Fruit fly (Drosophila melanogaster) whole organism, embryonic: ENCODE data around the gene CG46335.
A peak's percentile ranks its signal among the peaks of the same experiment; 100 is the strongest.

ENCODE experiments used
- B-H1 ChIP-seq: fragments of 200-800 bp; sonication (Bioruptor generic); IDR thresholded peaks from 3 replicates; pipeline ENCODE4 v1.3.6; 2022; ENCODE audit warnings: missing biosample characterization, missing genetic modification characterization
- CG10543 ChIP-seq: fragments of 200-800 bp; sonication (Bioruptor generic); optimal IDR thresholded peaks from 3 replicates; lab custom pipeline; 2017; ENCODE audit warnings: missing biosample characterization, mild to moderate bottlenecking, missing genetic modification characterization, moderate library complexity
- CG10959 ChIP-seq: fragments of 200-800 bp; sonication (Bioruptor generic); IDR thresholded peaks from 2 replicates; pipeline ENCODE4 v1.3.6; 2022; ENCODE audit warnings: missing biosample characterization, missing genetic modification characterization
- CG12219 ChIP-seq: fragments of 200-800 bp; sonication (Bioruptor generic); optimal IDR thresholded peaks from 3 replicates; lab custom pipeline; 2018; ENCODE audit warnings: missing biosample characterization, mild to moderate bottlenecking, missing genetic modification characterization
- CG14014 ChIP-seq: fragments of 200-800 bp; sonication (Bioruptor generic); IDR thresholded peaks from 2 replicates; pipeline ENCODE4 v1.3.6; 2022; ENCODE audit warnings: missing biosample characterization, missing genetic modification characterization
- CG14965 ChIP-seq: fragments of 200-800 bp; sonication (Bioruptor generic); optimal IDR thresholded peaks from 2 replicates; lab custom pipeline; 2016; ENCODE audit warnings: missing biosample characterization, missing genetic modification characterization, borderline replicate concordance
- CG15073 ChIP-seq: fragments of 200-800 bp; sonication (Bioruptor generic); optimal IDR thresholded peaks from 2 replicates; lab custom pipeline; 2016; ENCODE audit warnings: missing biosample characterization, missing genetic modification characterization
- CG15601 ChIP-seq: fragments of 200-800 bp; sonication (Bioruptor generic); optimal IDR thresholded peaks from 3 replicates; lab custom pipeline; 2019; ENCODE audit warnings: missing biosample characterization, mild to moderate bottlenecking, missing genetic modification characterization, moderate library complexity
- CG16779 ChIP-seq: fragments of 200-800 bp; sonication (Bioruptor generic); IDR thresholded peaks from 2 replicates; pipeline ENCODE4 v1.3.6; 2022; ENCODE audit warnings: missing biosample characterization, missing genetic modification characterization
- CG1832 ChIP-seq: fragments of 200-800 bp; sonication (Bioruptor generic); optimal IDR thresholded peaks from 2 replicates; lab custom pipeline; 2017; ENCODE audit warnings: missing biosample characterization, mild to moderate bottlenecking, missing genetic modification characterization, inconsistent platforms
- CG2712 ChIP-seq: fragments of 200-800 bp; optimal IDR thresholded peaks from 3 replicates; lab custom pipeline; 2019; ENCODE audit warnings: missing biosample characterization, mild to moderate bottlenecking, missing genetic modification characterization, moderate library complexity
- CG2875 ChIP-seq: fragments of 200-800 bp; sonication (Bioruptor generic); optimal IDR thresholded peaks from 2 replicates; lab custom pipeline; 2017; ENCODE audit warnings: missing biosample characterization, mild to moderate bottlenecking, missing genetic modification characterization, missing genetic modification reagents
- CG32767 ChIP-seq: fragments of 200-800 bp; sonication (Bioruptor generic); IDR thresholded peaks from 2 replicates; pipeline ENCODE4 v1.3.6; 2022; ENCODE audit warnings: missing biosample characterization, missing genetic modification characterization
- CG3847 ChIP-seq: fragments of 200-800 bp; sonication (Bioruptor generic); IDR thresholded peaks from 2 replicates; pipeline ENCODE4 v1.3.6; 2022; ENCODE audit warnings: missing biosample characterization, missing genetic modification characterization
- CG4424 ChIP-seq: fragments of 200-800 bp; sonication (Bioruptor generic); optimal IDR thresholded peaks from 3 replicates; lab custom pipeline; 2016; ENCODE audit warnings: missing biosample characterization, missing genetic modification characterization
- CG6854 ChIP-seq: fragments of 200-800 bp; sonication (Bioruptor generic); optimal IDR thresholded peaks from 3 replicates; lab custom pipeline; 2017; ENCODE audit warnings: missing biosample characterization, mild to moderate bottlenecking, missing genetic modification characterization
- CG7357 ChIP-seq: fragments of 200-800 bp; sonication (Bioruptor generic); IDR thresholded peaks from 3 replicates; pipeline ENCODE4 v1.3.6; 2022; ENCODE audit warnings: missing biosample characterization, missing genetic modification characterization
- CG7745 ChIP-seq: fragments of 200-800 bp; sonication (Bioruptor generic); optimal IDR thresholded peaks from 2 replicates; lab custom pipeline; 2018; ENCODE audit warnings: missing biosample characterization, mild to moderate bottlenecking, missing genetic modification characterization, moderate library complexity
- CG7987 ChIP-seq: fragments of 200-800 bp; sonication (Bioruptor generic); optimal IDR thresholded peaks from 2 replicates; lab custom pipeline; 2018; ENCODE audit warnings: missing biosample characterization, mild to moderate bottlenecking, missing genetic modification characterization, moderate library complexity
- CG9817 ChIP-seq: fragments of 200-800 bp; sonication (Bioruptor generic); optimal IDR thresholded peaks from 2 replicates; lab custom pipeline; 2018; ENCODE audit warnings: missing biosample characterization, mild to moderate bottlenecking, missing genetic modification characterization, moderate library complexity
- Fer1 ChIP-seq: fragments of 200-800 bp; sonication (Bioruptor generic); optimal IDR thresholded peaks from 2 replicates; lab custom pipeline; 2017; ENCODE audit warnings: missing biosample characterization, mild to moderate bottlenecking, missing genetic modification characterization
- Gsc ChIP-seq: fragments of 200-800 bp; sonication (Bioruptor generic); IDR thresholded peaks from 2 replicates; pipeline ENCODE4 v1.3.6; 2022; ENCODE audit warnings: missing biosample characterization, missing genetic modification characterization
- Hmx ChIP-seq: fragments of 200-800 bp; sonication (Bioruptor generic); optimal IDR thresholded peaks from 2 replicates; lab custom pipeline; 2016; ENCODE audit warnings: missing biosample characterization, missing genetic modification characterization
- Lhr ChIP-seq: fragments of 200-800 bp; sonication (Bioruptor generic); optimal IDR thresholded peaks from 3 replicates; lab custom pipeline; 2017; ENCODE audit warnings: mild to moderate bottlenecking, missing biosample characterization, missing genetic modification reagents, missing genetic modification characterization
- MBD-R2 ChIP-seq: fragments of 200-800 bp; sonication (Bioruptor generic); IDR thresholded peaks from 2 replicates; pipeline ENCODE4 v1.3.6; 2022; ENCODE audit warnings: missing biosample characterization, missing genetic modification characterization
- Scr ChIP-seq: fragments of 200-800 bp; sonication (Bioruptor generic); IDR thresholded peaks from 2 replicates; pipeline ENCODE4 v1.3.6; 2022; ENCODE audit warnings: missing biosample characterization, missing genetic modification characterization; ENCODE audit not compliant: partially characterized antibody
- ase ChIP-seq: fragments of 200-800 bp; sonication (Bioruptor generic); IDR thresholded peaks from 3 replicates; pipeline ENCODE4 v1.3.6; 2022; ENCODE audit warnings: missing biosample characterization, missing genetic modification characterization
- ash1 ChIP-seq: fragments of 200-800 bp; sonication (Bioruptor generic); optimal IDR thresholded peaks from 2 replicates; lab custom pipeline; 2018; ENCODE audit warnings: missing biosample characterization, mild to moderate bottlenecking, missing genetic modification characterization
- caup ChIP-seq: fragments of 200-800 bp; sonication (Bioruptor generic); optimal IDR thresholded peaks from 3 replicates; lab custom pipeline; 2017; ENCODE audit warnings: missing biosample characterization, mild to moderate bottlenecking, missing genetic modification characterization, moderate library complexity; ENCODE audit not compliant: severe bottlenecking
- cg ChIP-seq: fragments of 200-800 bp; sonication (Bioruptor generic); optimal IDR thresholded peaks from 3 replicates; lab custom pipeline; 2019; ENCODE audit warnings: missing biosample characterization, mild to moderate bottlenecking, missing genetic modification characterization, moderate library complexity
- chn ChIP-seq: fragments of 200-800 bp; sonication (Bioruptor generic); optimal IDR thresholded peaks from 2 replicates; lab custom pipeline; 2016; ENCODE audit warnings: missing biosample characterization, missing genetic modification characterization
- crp ChIP-seq, 2 experiments: fragments of 200-800 bp; sonication (Bioruptor generic); optimal IDR thresholded peaks; 2 replicates in 1 of 2; 3 replicates in 1 of 2; lab custom pipeline; 2017; ENCODE audit warnings: missing biosample characterization in 2 of 2, missing genetic modification characterization in 2 of 2, mild to moderate bottlenecking in 1 of 2, moderate library complexity in 1 of 2
- dm ChIP-seq: fragments of 200-800 bp; sonication (Bioruptor generic); optimal IDR thresholded peaks from 3 replicates; lab custom pipeline; 2016; ENCODE audit warnings: missing biosample characterization, missing genetic modification characterization
- dpn ChIP-seq, 2 experiments: fragments of 200-800 bp; sonication (Bioruptor generic); optimal IDR thresholded peaks; 3 replicates each; lab custom pipeline; 2016; ENCODE audit warnings: missing biosample characterization in 2 of 2, missing genetic modification characterization in 2 of 2
- en ChIP-seq: fragments of 200-800 bp; sonication (Bioruptor generic); optimal IDR thresholded peaks from 2 replicates; lab custom pipeline; 2016; ENCODE audit warnings: missing biosample characterization, missing genetic modification characterization
- fu2 ChIP-seq: fragments of 200-800 bp; sonication (Bioruptor generic); optimal IDR thresholded peaks from 2 replicates; lab custom pipeline; 2016; ENCODE audit warnings: missing biosample characterization, missing genetic modification characterization
- gsb-n ChIP-seq: fragments of 200-800 bp; sonication (Bioruptor generic); optimal IDR thresholded peaks from 3 replicates; lab custom pipeline; 2018; ENCODE audit warnings: missing biosample characterization, mild to moderate bottlenecking, missing genetic modification characterization
- insv ChIP-seq, 2 experiments: fragments of 200-800 bp; sonication (Bioruptor generic); optimal IDR thresholded peaks; 3 replicates each; lab custom pipeline; 2016 to 2018; ENCODE audit warnings: missing biosample characterization in 2 of 2, missing genetic modification characterization in 2 of 2
- jumu ChIP-seq: fragments of 200-800 bp; sonication (Bioruptor generic); optimal IDR thresholded peaks from 3 replicates; lab custom pipeline; 2016; ENCODE audit warnings: missing biosample characterization, missing genetic modification characterization
- mld ChIP-seq: fragments of 200-800 bp; sonication (Bioruptor generic); IDR thresholded peaks from 3 replicates; pipeline ENCODE4 v1.3.6; 2022; ENCODE audit warnings: missing biosample characterization, missing genetic modification characterization; ENCODE audit not compliant: partially characterized antibody
- nau ChIP-seq: fragments of 200-800 bp; sonication (Bioruptor generic); optimal IDR thresholded peaks from 3 replicates; lab custom pipeline; 2017; ENCODE audit warnings: missing biosample characterization, mild to moderate bottlenecking, missing genetic modification characterization, missing genetic modification reagents
- pros ChIP-seq: fragments of 200-800 bp; sonication (Bioruptor generic); optimal IDR thresholded peaks from 3 replicates; lab custom pipeline; 2019; ENCODE audit warnings: missing biosample characterization, mild to moderate bottlenecking, missing genetic modification characterization, moderate library complexity
- sens-2 ChIP-seq: fragments of 200-800 bp; sonication (Bioruptor generic); IDR thresholded peaks from 2 replicates; pipeline ENCODE4 v1.3.6; 2022; ENCODE audit warnings: missing biosample characterization, missing genetic modification characterization
- seq ChIP-seq: fragments of 200-800 bp; sonication (Bioruptor generic); IDR thresholded peaks from 2 replicates; pipeline ENCODE4 v1.3.6; 2022; ENCODE audit warnings: missing biosample characterization, missing genetic modification characterization
- sisA ChIP-seq: fragments of 200-800 bp; sonication (Bioruptor generic); IDR thresholded peaks from 2 replicates; pipeline ENCODE4 v1.3.6; 2022; ENCODE audit warnings: missing biosample characterization, missing genetic modification characterization
- slou ChIP-seq: fragments of 200-800 bp; sonication (Bioruptor generic); optimal IDR thresholded peaks from 3 replicates; lab custom pipeline; 2016; ENCODE audit warnings: missing biosample characterization, missing genetic modification characterization
- stc ChIP-seq: fragments of 200-800 bp; sonication (Bioruptor generic); IDR thresholded peaks from 2 replicates; pipeline ENCODE4 v1.3.6; 2022; ENCODE audit warnings: missing biosample characterization, missing genetic modification characterization
- sug ChIP-seq: fragments of 200-800 bp; optimal IDR thresholded peaks from 2 replicates; lab custom pipeline; 2019; ENCODE audit warnings: missing biosample characterization, mild to moderate bottlenecking, missing genetic modification characterization, moderate library complexity
- unpg ChIP-seq: fragments of 200-800 bp; sonication (Bioruptor generic); optimal IDR thresholded peaks from 3 replicates; lab custom pipeline; 2018; ENCODE audit warnings: missing biosample characterization, mild to moderate bottlenecking, missing genetic modification characterization, moderate library complexity
- zfh1 ChIP-seq: fragments of 200-800 bp; sonication (Bioruptor generic); IDR thresholded peaks from 3 replicates; pipeline ENCODE4 v1.3.6; 2022; ENCODE audit warnings: missing biosample characterization, missing genetic modification characterization

CG46335 gene

dm6 chr3R:27407049-27407448 lies 38.5 kb upstream of the CG46335 start (continued):
- peak; percentile 8 for TF ChIP-seq CG2875 (GFP tag; lab: Kevin White, UChicago)
- peak; percentile 86 for TF ChIP-seq CG16779 (GFP tag; lab: Robert Waterston, UW)
- TF ChIP-seq CG9817 (tag; lab: Kevin White, UChicago), result peak; percentile 91
- TF ChIP-seq Gsc (GFP tag; lab: Robert Waterston, UW), result peak; percentile 57; the same call in 1 of the 2 replicates
- TF ChIP-seq CG14014 (GFP tag; lab: Robert Waterston, UW), result peak; percentile 86
- no peak for TF ChIP-seq CG7745 (tag; lab: Kevin White, UChicago)
- TF ChIP-seq B-H1 (GFP tag; lab: Robert Waterston, UW), result peak; percentile 74
- TF ChIP-seq MBD-R2 (GFP tag; lab: Robert Waterston, UW), result peak; percentile 64; the same call in 1 of the 2 replicates
- no peak for TF ChIP-seq ash1 (GFP tag; lab: Kevin White, UChicago)
- no peak for TF ChIP-seq CG15073
- no peak for TF ChIP-seq CG15601 (tag; lab: Kevin White, UChicago)
- peak; percentile 77 for TF ChIP-seq sug (tag; lab: Kevin White, UChicago)
- TF ChIP-seq Scr (GFP tag; lab: Robert Waterston, UW), result no peak
- no peak for TF ChIP-seq mld
- no peak for TF ChIP-seq Lhr (GFP tag; lab: Kevin White, UChicago)
- TF ChIP-seq CG7987 (GFP tag; lab: Kevin White, UChicago), result peak; percentile 3
- no peak for TF ChIP-seq Hmx (GFP tag; lab: Kevin White, UChicago)
- TF ChIP-seq nau (GFP tag; lab: Kevin White, UChicago), result peak; percentile 49
- TF ChIP-seq CG14965 (GFP tag; lab: Kevin White, UChicago), result no peak
- TF ChIP-seq dpn (GFP tag; optimal IDR thresholded peaks at IDR 0.05; lab: Kevin White, UChicago), result peak; percentile 76 to 77
- TF ChIP-seq jumu (GFP tag; lab: Kevin White, UChicago), result peak; percentile 49
- peak; percentile 76 for TF ChIP-seq zfh1
- no peak for TF ChIP-seq cg (GFP tag; lab: Kevin White, UChicago)
- TF ChIP-seq CG3847, result peak; percentile 91
- peak; percentile 71 for TF ChIP-seq CG2712 (tag; lab: Kevin White, UChicago)
- no peak for TF ChIP-seq en (GFP tag; lab: Kevin White, UChicago)
- peak; percentile 78 for TF ChIP-seq sisA (GFP tag; lab: Robert Waterston, UW)
- TF ChIP-seq sens-2, result 0 out of 2 replicates have a peak, but pooled peaks have one; percentile 20
- TF ChIP-seq dm (GFP tag; lab: Kevin White, UChicago), result peak; percentile 46
- peak; percentile 21 for TF ChIP-seq CG6854 (GFP tag; lab: Kevin White, UChicago)
- peak; percentile 58 for TF ChIP-seq chn (GFP tag; lab: Kevin White, UChicago)
- TF ChIP-seq fu2 (GFP tag; lab: Kevin White, UChicago), result peak; percentile 50
- TF ChIP-seq gsb-n, result no peak
- TF ChIP-seq Fer1 (GFP tag; lab: Kevin White, UChicago), result peak; percentile 77
- TF ChIP-seq stc (GFP tag; lab: Robert Waterston, UW), result peak; percentile 73
- TF ChIP-seq CG12219 (GFP tag; lab: Kevin White, UChicago), result peak; percentile 56
- TF ChIP-seq ase (GFP tag; lab: Robert Waterston, UW), result peak; percentile 69; the same call in 2 of the 3 replicates
- TF ChIP-seq CG1832 (GFP tag; lab: Kevin White, UChicago), result no peak
- 0 out of 2 replicates have a peak, but pooled peaks have one; percentile 34 for TF ChIP-seq CG32767 (GFP tag; lab: Robert Waterston, UW)
- peak; percentile 67 for TF ChIP-seq seq (GFP tag; lab: Robert Waterston, UW)
- peak; percentile 75 for TF ChIP-seq caup
- TF ChIP-seq CG10543, result peak; percentile 87
- no peak for TF ChIP-seq insv (GFP tag; optimal IDR thresholded peaks at IDR 0.05; lab: Kevin White, UChicago)
- TF ChIP-seq pros, result no peak
- no peak; the same call in 1 of the 2 replicates for TF ChIP-seq CG10959 (GFP tag; lab: Robert Waterston, UW)
- TF ChIP-seq unpg (GFP tag; lab: Kevin White, UChicago), result peak; percentile 79
- peak; percentile 78 for TF ChIP-seq slou (GFP tag; lab: Kevin White, UChicago)
- no peak for TF ChIP-seq crp (GFP tag; optimal IDR thresholded peaks at IDR 0.05; lab: Kevin White, UChicago)
- TF ChIP-seq CG7357, result peak; percentile 71
- TF ChIP-seq CG4424 (GFP tag; lab: Kevin White, UChicago), result peak; percentile 56
